Fruit fly (Drosophila melanogaster) whole organism, adult: ENCODE measurements around the gene Rnb.

Source experiments
- CG12768 ChIP-seq: fragments of 200-800 bp; sonication (Bioruptor generic); optimal IDR thresholded peaks from 2 replicates; lab custom pipeline; 2017; ENCODE audit warnings: missing biosample characterization, missing genetic modification characterization, mild to moderate bottlenecking, moderate library complexity, missing genetic modification reagents
- CG14711 ChIP-seq: fragments of 200-800 bp; sonication (Bioruptor generic); optimal IDR thresholded peaks from 2 replicates; lab custom pipeline; 2018; ENCODE audit warnings: missing biosample characterization, mild to moderate bottlenecking, missing genetic modification characterization, moderate library complexity
- CG7101 ChIP-seq: fragments of 200-800 bp; sonication (Bioruptor generic); optimal IDR thresholded peaks from 2 replicates; lab custom pipeline; 2018; ENCODE audit warnings: missing biosample characterization, mild to moderate bottlenecking, missing genetic modification characterization, moderate library complexity
- Hr96 ChIP-seq: fragments of 200-800 bp; sonication (Bioruptor generic); optimal IDR thresholded peaks from 2 replicates; lab custom pipeline; 2016; ENCODE audit warnings: missing biosample characterization, missing genetic modification characterization
- cic ChIP-seq: fragments of 200-800 bp; sonication (Bioruptor generic); optimal IDR thresholded peaks from 2 replicates; lab custom pipeline; 2017; ENCODE audit warnings: missing biosample characterization, mild to moderate bottlenecking, missing genetic modification characterization, moderate library complexity
- pad ChIP-seq: fragments of 200-800 bp; sonication (Bioruptor generic); optimal IDR thresholded peaks from 3 replicates; lab custom pipeline; 2017; ENCODE audit warnings: missing biosample characterization, missing genetic modification characterization, mild to moderate bottlenecking, moderate library complexity, missing genetic modification reagents

- no peak for TF ChIP-seq CG14711 (tag; lab: Kevin White, UChicago)
- TF ChIP-seq CG7101 (tag; lab: Kevin White, UChicago) = peak; percentile 4
- no peak for TF ChIP-seq Hr96
- TF ChIP-seq pad = peak; percentile 50
- peak; percentile 10 for TF ChIP-seq CG12768 (GFP tag; lab: Kevin White, UChicago)
- no peak for TF ChIP-seq cic (GFP tag; lab: Kevin White, UChicago)
Observed at dm6 chr3R:29834759-29835709, 35.9 kb upstream of the Rnb start, which contains the start of gene Atg16.
